Fruit fly (Drosophila melanogaster): Measurements from ENCODE around the gene Drs.

- no peak for TF ChIP-seq CG8478 (optimal IDR thresholded peaks at IDR 0.05)
- no peak for TF ChIP-seq CTCF (optimal IDR thresholded peaks at IDR 0.05)
Measured at dm6 chr3L:3382489-3382879, 13.1 kb downstream of the Drs start.

All from S2 (cell line).